Fruit fly (Drosophila melanogaster): ENCODE data around the gene CG13994.

CG13994 gene

dm6 chr2L:6045484-6045883, 17.3 kb upstream of the CG13994 start:
- TF ChIP-seq pan (optimal IDR thresholded peaks at IDR 0.05) (no peak), CG8478 (optimal IDR thresholded peaks at IDR 0.05) (no peak), psq (optimal IDR thresholded peaks at IDR 0.05) (no peak), EcR (GFP tag; optimal IDR thresholded peaks at IDR 0.05) (no peak), Dll (optimal IDR thresholded peaks at IDR 0.05) (no peak), usp (GFP tag; optimal IDR thresholded peaks at IDR 0.05) (no peak)

DNA sequence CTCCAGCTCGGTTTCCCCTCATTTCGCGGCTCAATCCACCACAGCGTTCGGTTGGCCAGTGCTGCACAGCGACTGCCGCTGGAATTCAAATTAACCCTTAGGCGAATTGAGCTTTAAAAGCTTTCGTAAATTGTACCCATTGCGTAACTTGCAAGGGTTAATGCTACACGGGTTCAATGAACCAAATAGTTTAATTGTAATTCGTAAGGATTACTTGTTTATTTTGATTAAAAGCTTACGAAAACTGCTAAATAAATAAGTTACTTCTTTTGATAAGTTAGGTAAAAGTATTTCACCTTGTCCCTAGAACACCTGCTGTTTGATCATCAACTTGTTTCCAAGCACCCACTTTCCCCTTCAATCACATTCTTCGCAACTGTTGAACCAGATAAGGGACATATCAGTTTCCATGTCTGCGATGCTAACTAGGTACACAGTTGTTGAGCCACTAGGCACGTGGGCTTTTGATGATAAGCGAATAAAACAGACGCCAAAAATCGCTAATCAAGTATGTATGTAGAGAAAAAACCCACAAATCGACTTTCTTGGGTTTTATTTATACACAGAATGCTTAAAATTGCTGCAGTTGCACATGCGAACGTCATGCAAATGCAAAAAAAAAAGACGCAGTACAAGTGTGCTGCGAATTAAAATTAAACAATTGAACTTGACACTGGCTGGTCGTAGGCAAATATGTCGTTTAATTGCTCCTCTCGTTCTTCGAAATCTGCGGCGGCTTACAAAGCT, 16.6 kb upstream of the CG13994 start, which contains the start of gene Pfas:
Pfas (minus strand) TSS at position 79 of the 747 bp plus-strand sequence.
- TF ChIP-seq Dll (optimal IDR thresholded peaks at IDR 0.05) (no peak), CG8478 (optimal IDR thresholded peaks at IDR 0.05) (no peak), EcR (GFP tag; optimal IDR thresholded peaks at IDR 0.05) (no peak), pan (optimal IDR thresholded peaks at IDR 0.05) (no peak), usp (GFP tag; optimal IDR thresholded peaks at IDR 0.05) (no peak), psq (optimal IDR thresholded peaks at IDR 0.05) (no peak)

DNA sequence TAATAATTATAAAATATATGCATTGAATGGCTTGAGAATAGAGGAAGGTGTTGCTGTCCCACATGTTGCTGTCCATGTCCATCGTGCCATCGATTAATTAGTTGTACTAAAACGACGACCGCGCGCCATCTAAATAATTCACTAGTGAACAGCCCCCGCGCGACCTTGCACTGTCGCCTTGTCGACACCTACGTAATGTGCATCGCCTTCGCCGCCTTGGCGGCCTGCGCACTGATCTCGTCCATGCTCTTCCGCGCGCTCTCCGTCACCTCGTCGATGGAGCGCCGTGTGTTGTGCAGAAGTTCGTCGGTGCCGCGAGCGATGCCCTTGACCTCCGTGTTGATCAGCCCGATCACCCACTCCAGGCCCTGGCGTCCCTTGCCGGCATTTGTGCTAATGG, 15.9 kb upstream of the CG13994 start:
- no peak for TF ChIP-seq pan (optimal IDR thresholded peaks at IDR 0.05)
- no peak for TF ChIP-seq EcR (GFP tag; optimal IDR thresholded peaks at IDR 0.05)
- no peak for TF ChIP-seq Dll (optimal IDR thresholded peaks at IDR 0.05)
- TF ChIP-seq usp (GFP tag; optimal IDR thresholded peaks at IDR 0.05): no peak
- no peak for TF ChIP-seq psq (optimal IDR thresholded peaks at IDR 0.05)
- TF ChIP-seq CG8478 (optimal IDR thresholded peaks at IDR 0.05): no peak

DNA sequence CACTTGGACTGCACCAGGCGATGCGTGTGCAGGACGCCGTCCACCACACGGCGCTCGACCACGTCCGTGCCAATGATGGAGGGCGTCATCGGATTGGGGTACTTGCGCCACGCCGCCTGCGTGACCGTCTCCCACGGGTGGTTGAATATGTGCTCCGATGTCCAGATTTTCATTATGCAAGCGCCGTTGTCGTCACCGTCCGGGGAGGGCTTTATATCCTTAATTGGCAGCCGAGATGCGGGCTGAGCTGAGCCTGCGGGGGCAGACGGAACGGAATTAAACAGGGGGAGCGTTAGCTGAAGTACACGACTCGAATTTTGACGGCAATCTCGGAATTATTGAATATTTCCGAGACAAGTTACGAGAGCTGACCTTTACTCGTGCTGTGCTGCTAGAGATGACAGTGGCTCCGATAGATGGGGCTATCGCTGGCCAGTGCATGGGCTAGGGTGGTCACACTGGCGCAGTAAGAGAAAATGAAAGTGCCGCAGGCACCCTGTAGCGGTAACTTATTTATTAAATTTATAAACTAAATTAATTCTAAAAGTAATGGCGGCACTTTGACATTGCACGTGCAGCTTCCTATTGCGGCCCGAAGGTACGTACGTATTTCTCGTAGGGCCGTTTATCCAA, 15.1 kb upstream of the CG13994 start, which contains the start of gene IPIP:
IPIP (plus strand) TSS at position 475 of the 633 bp plus-strand sequence.
- TF ChIP-seq pan (optimal IDR thresholded peaks at IDR 0.05) (no peak), CG8478 (optimal IDR thresholded peaks at IDR 0.05) (no peak), Dll (optimal IDR thresholded peaks at IDR 0.05) (no peak), psq (optimal IDR thresholded peaks at IDR 0.05) (no peak), EcR (GFP tag; optimal IDR thresholded peaks at IDR 0.05) (no peak), usp (GFP tag; optimal IDR thresholded peaks at IDR 0.05) (no peak)

DNA sequence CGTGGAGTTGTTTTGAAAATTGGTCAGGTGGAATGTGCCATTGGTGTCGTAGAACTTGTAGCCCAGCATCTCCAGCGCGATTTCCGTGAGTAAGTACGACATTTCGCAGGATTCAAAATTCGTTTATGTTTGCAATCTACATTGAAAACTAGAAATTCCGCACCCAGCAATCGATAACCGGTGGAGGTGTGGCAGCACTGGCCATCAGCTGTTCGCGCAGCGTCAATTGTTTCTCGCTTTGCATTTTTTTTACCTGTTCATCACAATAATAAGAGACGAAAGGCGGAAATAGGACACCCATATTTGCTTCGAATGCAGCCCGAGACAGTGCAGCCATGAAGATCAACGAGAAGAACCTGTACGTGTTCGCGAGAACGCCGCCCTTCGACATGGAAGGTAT, 14.2 kb upstream of the CG13994 start, which contains the start of the genes CG34179 and slmo:
CG34179 (minus strand) TSS at position 165 of the 400 bp plus-strand sequence.
slmo (minus strand) TSS at position 165 of the 400 bp plus-strand sequence.
- TF ChIP-seq EcR (GFP tag; optimal IDR thresholded peaks at IDR 0.05) (no peak), pan (optimal IDR thresholded peaks at IDR 0.05) (no peak), psq (optimal IDR thresholded peaks at IDR 0.05) (no peak)

DNA sequence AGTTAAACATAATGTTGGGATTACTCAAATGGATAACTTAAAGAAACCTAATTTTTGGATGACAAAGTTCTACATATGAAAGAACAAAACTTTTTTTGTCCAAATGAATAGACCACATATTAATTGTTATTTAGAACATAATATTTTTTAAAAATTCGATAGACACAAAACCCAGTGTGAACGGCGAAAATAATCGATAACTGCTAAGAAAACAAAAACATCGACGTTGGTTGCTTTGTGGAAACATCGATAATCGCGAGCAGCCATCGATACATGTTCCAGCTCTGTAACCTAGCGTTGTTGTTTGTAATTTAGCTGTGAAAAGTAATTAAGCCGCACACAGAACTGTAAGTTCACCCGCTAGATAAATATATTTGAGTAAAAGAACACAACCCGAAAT, 12.2 kb upstream of the CG13994 start, which contains the start of gene CG9135:
CG9135 (plus strand) TSS at position 226 of the 400 bp plus-strand sequence.
- no peak for TF ChIP-seq pan (optimal IDR thresholded peaks at IDR 0.05)
- no peak for TF ChIP-seq Dll (optimal IDR thresholded peaks at IDR 0.05)
- TF ChIP-seq EcR (GFP tag; optimal IDR thresholded peaks at IDR 0.05): no peak
- TF ChIP-seq psq (optimal IDR thresholded peaks at IDR 0.05): no peak
- TF ChIP-seq usp (GFP tag; optimal IDR thresholded peaks at IDR 0.05): no peak
- no peak for TF ChIP-seq CG8478 (optimal IDR thresholded peaks at IDR 0.05)

DNA sequence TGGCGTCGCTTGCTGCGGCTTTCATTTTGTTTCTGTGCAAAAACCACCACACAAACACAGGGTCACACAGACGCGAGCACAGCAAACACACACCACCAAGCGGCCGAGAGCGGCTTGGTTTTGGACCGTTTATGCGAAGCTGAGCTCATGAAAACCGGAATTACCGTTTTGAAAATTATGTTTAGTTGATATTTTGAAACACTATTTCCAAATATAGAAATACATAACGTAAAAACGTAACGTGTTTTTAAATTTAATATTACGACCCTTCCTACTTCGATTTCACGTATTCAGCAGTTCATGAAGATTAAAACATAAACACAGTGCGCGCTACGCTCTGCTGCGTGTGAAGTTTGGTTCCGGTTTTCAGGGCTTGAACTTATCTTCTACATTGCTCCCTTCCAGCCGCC, 11.6 kb upstream of the CG13994 start:
- no peak for TF ChIP-seq CG8478 (optimal IDR thresholded peaks at IDR 0.05)

DNA sequence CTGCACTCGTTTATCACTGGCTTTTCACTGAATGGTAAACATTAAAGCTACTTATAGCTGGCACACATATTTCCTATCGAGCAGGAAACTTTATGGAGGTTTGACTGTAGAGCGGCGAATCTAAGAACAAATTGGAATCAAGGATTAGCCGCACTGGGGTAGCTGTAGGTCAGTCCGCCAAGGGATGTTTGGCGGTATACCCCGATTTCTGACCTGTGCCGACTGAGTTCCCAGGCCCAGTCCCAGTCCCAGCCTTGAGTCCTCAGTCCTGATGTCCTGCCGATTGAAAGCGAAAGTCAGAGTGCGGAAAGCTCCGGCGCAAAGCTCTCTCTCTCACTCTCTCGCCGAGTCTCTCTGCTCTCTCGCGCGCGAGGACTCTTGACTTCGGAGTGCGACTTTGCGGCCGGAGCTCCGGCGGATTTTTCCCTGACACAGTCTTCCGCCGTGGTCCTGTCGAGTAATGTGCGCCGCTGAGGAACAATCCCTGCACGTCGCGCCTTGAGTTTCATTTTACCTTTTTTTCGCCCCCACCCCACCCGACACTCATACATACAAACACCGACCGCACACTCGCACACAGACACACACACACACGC, 8.8 kb upstream of the CG13994 start, which contains the start of gene CG13995:
CG13995 (plus strand) TSS at position 429 of the 596 bp plus-strand sequence.
- no peak for TF ChIP-seq EcR (GFP tag; optimal IDR thresholded peaks at IDR 0.05)
- TF ChIP-seq pan (optimal IDR thresholded peaks at IDR 0.05): no peak
- no peak for TF ChIP-seq psq (optimal IDR thresholded peaks at IDR 0.05)
- TF ChIP-seq CG8478 (optimal IDR thresholded peaks at IDR 0.05): no peak
- TF ChIP-seq usp (GFP tag; optimal IDR thresholded peaks at IDR 0.05): no peak
- TF ChIP-seq Dll (optimal IDR thresholded peaks at IDR 0.05): no peak

DNA sequence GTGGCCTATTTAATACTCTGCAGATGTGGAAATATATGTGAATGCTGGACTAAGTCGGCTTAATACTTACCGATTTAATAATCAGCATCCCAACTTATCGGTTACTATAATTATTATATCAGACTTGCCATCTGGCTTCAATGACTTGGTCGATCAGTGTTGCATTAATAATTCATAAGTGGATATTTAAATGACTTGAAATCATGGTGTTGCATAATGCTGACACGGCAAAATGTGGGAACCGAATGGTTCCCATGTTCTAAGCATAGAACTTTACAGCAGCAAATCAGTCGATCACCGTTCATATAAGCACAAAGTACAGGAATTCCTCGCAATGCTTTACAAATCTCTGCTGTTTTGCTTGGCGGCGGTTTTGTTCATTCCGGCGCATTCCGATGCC, 2.6 kb upstream of the CG13994 start, which contains the start of gene CG34180:
CG34180 (plus strand) TSS at position 301 of the 400 bp plus-strand sequence.
- TF ChIP-seq EcR (GFP tag; optimal IDR thresholded peaks at IDR 0.05) (no peak), pan (optimal IDR thresholded peaks at IDR 0.05) (no peak), CG8478 (optimal IDR thresholded peaks at IDR 0.05) (no peak), usp (GFP tag; optimal IDR thresholded peaks at IDR 0.05) (no peak), Dll (optimal IDR thresholded peaks at IDR 0.05) (no peak)

DNA sequence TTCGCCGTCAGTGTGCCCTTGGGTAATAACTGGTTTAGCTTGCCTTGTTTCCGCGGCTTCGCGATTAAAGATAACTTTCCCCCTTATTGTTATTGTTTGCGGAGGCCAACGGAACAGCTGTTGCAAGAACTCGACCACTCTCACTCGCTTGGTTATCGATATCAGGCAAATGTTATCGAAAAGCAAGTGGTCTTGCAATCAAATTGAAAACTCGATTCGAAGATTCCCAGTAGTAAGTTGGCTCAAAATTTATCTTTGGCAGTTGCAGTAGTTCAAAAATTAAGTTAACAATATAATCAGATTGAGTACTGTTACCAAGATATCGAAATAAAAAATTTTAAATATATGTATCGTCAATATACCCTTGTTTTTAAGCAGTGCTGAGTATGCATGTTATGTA, 3.0 kb downstream of the CG13994 start, which contains the start of the genes Fbw5 and CG9147:
Fbw5 (minus strand) TSS at position 131 of the 400 bp plus-strand sequence.
CG9147 (plus strand) TSS at position 175 of the 400 bp plus-strand sequence.
- TF ChIP-seq pan (optimal IDR thresholded peaks at IDR 0.05) (peak; percentile 97), Dll (optimal IDR thresholded peaks at IDR 0.05) (no peak)

- TF ChIP-seq pan (optimal IDR thresholded peaks at IDR 0.05) (no peak), CG8478 (optimal IDR thresholded peaks at IDR 0.05) (no peak), Dll (optimal IDR thresholded peaks at IDR 0.05) (no peak), EcR (GFP tag; optimal IDR thresholded peaks at IDR 0.05) (no peak), psq (optimal IDR thresholded peaks at IDR 0.05) (no peak), usp (GFP tag; optimal IDR thresholded peaks at IDR 0.05) (no peak)
Observed at dm6 chr2L:6068544-6069251, 5.9 kb downstream of the CG13994 start, which contains the start of the genes CG9150 and Pfdn1. CG9150 (minus strand) TSS chr2L:6068594. Pfdn1 (plus strand) TSS chr2L:6069079.
